Worm (Caenorhabditis elegans): ENCODE data around the gene pei-2.
A peak's percentile ranks its signal among the peaks of the same experiment; 100 is the strongest.

The pei-2 gene

ce11 chrV:1048482-1048881 is 25.2 kb upstream of the pei-2 start, which contains the start of gene nra-4:
TSS of gene nra-4 (minus strand) at chrV:1048582.
- TF ChIP-seq egl-44 (GFP tag; IDR thresholded peaks at IDR 0.05) (no peak), madf-10 (tag; optimal IDR thresholded peaks at IDR 0.05) (no peak), ztf-25 (GFP tag; IDR thresholded peaks at IDR 0.05) (no peak), lsy-27 (tag; optimal IDR thresholded peaks at IDR 0.05; ENCODE audit: borderline replicate concordance, insufficient read depth) (no peak), rpc-1 (optimal IDR thresholded peaks at IDR 0.05) (no peak), rpc-1 (tag; optimal IDR thresholded peaks at IDR 0.05) (no peak), K11D2.4 (GFP tag; IDR thresholded peaks at IDR 0.05) (no peak), T07F8.4 (tag; optimal IDR thresholded peaks at IDR 0.05) (no peak), bed-1 (GFP tag; IDR thresholded peaks at IDR 0.05) (no peak), cebp-1 (GFP tag; IDR thresholded peaks at IDR 0.05) (no peak), cebp-1 (tag; optimal IDR thresholded peaks at IDR 0.05) (no peak), Y56A3A.18 (GFP tag; IDR thresholded peaks at IDR 0.05) (no peak), dpff-1 (tag; optimal IDR thresholded peaks at IDR 0.05) (no peak), mes-4 (tag; optimal IDR thresholded peaks at IDR 0.05) (no peak), egrh-3 (GFP tag; IDR thresholded peaks at IDR 0.05) (no peak), pbrm-1 (GFP tag; IDR thresholded peaks at IDR 0.05) (no peak), zfh-2 (GFP tag; conservative IDR thresholded peaks at IDR 0.05) (no peak), egl-18 (GFP tag; IDR thresholded peaks at IDR 0.05) (no peak), akir-1 (GFP tag; optimal IDR thresholded peaks at IDR 0.05) (no peak)

ce11 chrV:1047251-1047650 is 24.0 kb upstream of the pei-2 start:
- TF ChIP-seq Y79H2A.3 (GFP tag; conservative IDR thresholded peaks at IDR 0.05) (no peak), nfyb-1 (GFP tag; IDR thresholded peaks at IDR 0.05) (peak; percentile 80; the same call in 1 of the 2 replicates)

ce11 chrV:1038074-1038473 is 14.8 kb upstream of the pei-2 start:
- no peak for TF ChIP-seq hmg-20 (GFP tag; IDR thresholded peaks at IDR 0.05)
- no peak for TF ChIP-seq Y67H2A.10 (GFP tag; conservative IDR thresholded peaks at IDR 0.05)
- TF ChIP-seq F23B12.7 (tag; optimal IDR thresholded peaks at IDR 0.05; ENCODE audit: insufficient read depth), result no peak
- no peak for TF ChIP-seq K11D2.4 (GFP tag; IDR thresholded peaks at IDR 0.05)
- TF ChIP-seq nhr-90 (tag; optimal IDR thresholded peaks at IDR 0.05), result no peak
- no peak for TF ChIP-seq ceh-40 (GFP tag; IDR thresholded peaks at IDR 0.05)
- TF ChIP-seq ztf-6 (GFP tag; IDR thresholded peaks at IDR 0.05), result no peak
- no peak for TF ChIP-seq Y56A3A.18 (GFP tag; IDR thresholded peaks at IDR 0.05)
- TF ChIP-seq F57C9.4 (tag; optimal IDR thresholded peaks at IDR 0.05), result no peak
- no peak for TF ChIP-seq C06A6.2 (GFP tag; conservative IDR thresholded peaks at IDR 0.05)
- no peak for TF ChIP-seq egrh-3 (GFP tag; IDR thresholded peaks at IDR 0.05)

- TF ChIP-seq tbp1 (GFP tag; optimal IDR thresholded peaks at IDR 0.05) (no peak), ama-1 (optimal IDR thresholded peaks at IDR 0.05) (no peak), ama-1 (GFP tag; optimal IDR thresholded peaks at IDR 0.05) (no peak), pha-4 (tag; optimal IDR thresholded peaks at IDR 0.05) (no peak), F57C9.4 (tag; optimal IDR thresholded peaks at IDR 0.05) (no peak), xnd-1 (tag; optimal IDR thresholded peaks at IDR 0.05) (no peak), ztf-3 (GFP tag; optimal IDR thresholded peaks at IDR 0.05) (no peak), egl-44 (GFP tag; IDR thresholded peaks at IDR 0.05) (no peak), ceh-58 (GFP tag; IDR thresholded peaks at IDR 0.05) (no peak), K12H6.12 (tag; optimal IDR thresholded peaks at IDR 0.05) (no peak), Y56A3A.18 (GFP tag; IDR thresholded peaks at IDR 0.05) (no peak), bed-1 (GFP tag; IDR thresholded peaks at IDR 0.05) (no peak), mxl-1 (tag; optimal IDR thresholded peaks at IDR 0.05) (no peak), hmg-20 (GFP tag; IDR thresholded peaks at IDR 0.05) (no peak), B0261.1 (tag; optimal IDR thresholded peaks at IDR 0.05) (no peak), snpc-1.3 (tag; optimal IDR thresholded peaks at IDR 0.05; ENCODE audit: insufficient read depth) (no peak), dpl-1 (GFP tag; optimal IDR thresholded peaks at IDR 0.05) (no peak), F55B11.4 (tag; optimal IDR thresholded peaks at IDR 0.05; ENCODE audit: borderline replicate concordance, insufficient read depth) (no peak), atf-7 (tag; optimal IDR thresholded peaks at IDR 0.05) (no peak)
Observed at ce11 chrV:1033304-1033703, 10.0 kb upstream of the pei-2 start, which contains the start of gene flp-34. TSS of gene flp-34 (minus strand) at chrV:1033404.
